Worm (Caenorhabditis elegans): ENCODE data around the gene T13H5.8.

The T13H5.8 gene

DNA sequence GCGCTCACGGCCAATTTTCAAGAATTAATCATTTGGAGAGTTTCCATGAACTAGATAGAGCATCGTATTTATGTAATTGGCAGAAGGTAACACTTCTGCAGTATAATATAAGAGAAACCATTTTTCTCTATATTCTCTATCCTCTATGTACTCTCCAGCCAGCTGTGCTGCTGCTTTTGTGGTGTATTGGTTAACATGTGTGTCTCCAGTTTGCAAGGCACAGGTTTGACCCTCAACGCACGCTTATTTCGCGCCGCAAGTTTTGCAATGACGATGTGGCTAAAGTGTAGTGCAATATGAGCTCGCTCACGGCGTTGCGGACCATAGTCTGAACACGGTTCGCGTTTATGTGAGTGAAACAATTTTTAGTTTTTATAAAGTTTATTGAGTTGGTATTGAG lies 28.7 kb downstream of the T13H5.8 start:
- TF ChIP-seq nhr-11 (tag; optimal IDR thresholded peaks at IDR 0.05), result no peak
- no peak for TF ChIP-seq ceh-9 (tag; optimal IDR thresholded peaks at IDR 0.05)
- no peak for TF ChIP-seq nhr-76 (tag; optimal IDR thresholded peaks at IDR 0.05)
- peak; percentile 42 for TF ChIP-seq tbx-2 (tag; optimal IDR thresholded peaks at IDR 0.05)
- TF ChIP-seq fkh-2 (tag; optimal IDR thresholded peaks at IDR 0.05), result no peak
- no peak for TF ChIP-seq elt-3 (tag; optimal IDR thresholded peaks at IDR 0.05)
- no peak for TF ChIP-seq ztf-11 (tag; optimal IDR thresholded peaks at IDR 0.05)
- TF ChIP-seq pha-4 (tag; optimal IDR thresholded peaks at IDR 0.05), result peak; percentile 77
- TF ChIP-seq ztf-4 (tag; optimal IDR thresholded peaks at IDR 0.05), result no peak
- peak; percentile 36 for TF ChIP-seq skn-1 (tag; optimal IDR thresholded peaks at IDR 0.05)
- TF ChIP-seq fkh-10 (GFP tag; optimal IDR thresholded peaks at IDR 0.05), result no peak
- no peak for TF ChIP-seq mdl-1 (tag; optimal IDR thresholded peaks at IDR 0.05)
- peak; percentile 54 for TF ChIP-seq lin-39 (tag; optimal IDR thresholded peaks at IDR 0.05)
- TF ChIP-seq elt-2 (tag; optimal IDR thresholded peaks at IDR 0.05), result peak; percentile 36
- TF ChIP-seq zag-1 (tag; optimal IDR thresholded peaks at IDR 0.05), result no peak
- no peak for TF ChIP-seq unc-39 (tag; optimal IDR thresholded peaks at IDR 0.05)
- TF ChIP-seq jun-1 (tag; optimal IDR thresholded peaks at IDR 0.05), result peak; percentile 17
- no peak for TF ChIP-seq fos-1 (tag; optimal IDR thresholded peaks at IDR 0.05)
- TF ChIP-seq nhr-23 (tag; optimal IDR thresholded peaks at IDR 0.05), result no peak
- TF ChIP-seq nhr-25 (tag; optimal IDR thresholded peaks at IDR 0.05), result peak; percentile 40
- TF ChIP-seq nhr-67 (tag; optimal IDR thresholded peaks at IDR 0.05), result no peak
- TF ChIP-seq ceh-28 (tag; optimal IDR thresholded peaks at IDR 0.05), result no peak
- TF ChIP-seq egl-27 (tag; optimal IDR thresholded peaks at IDR 0.05), result peak; percentile 22
- TF ChIP-seq sea-2 (GFP tag; optimal IDR thresholded peaks at IDR 0.05), result no peak
- TF ChIP-seq R02D3.7 (tag; optimal IDR thresholded peaks at IDR 0.05), result no peak
- no peak for TF ChIP-seq daf-12 (tag; optimal IDR thresholded peaks at IDR 0.05)
- no peak for TF ChIP-seq eor-1 (tag; optimal IDR thresholded peaks at IDR 0.05)
- TF ChIP-seq nhr-77 (tag; optimal IDR thresholded peaks at IDR 0.05), result no peak
- no peak for TF ChIP-seq nhr-237 (tag; optimal IDR thresholded peaks at IDR 0.05)
- TF ChIP-seq pqm-1 (tag; optimal IDR thresholded peaks at IDR 0.05), result no peak
- no peak for TF ChIP-seq unc-62 (GFP tag; optimal IDR thresholded peaks at IDR 0.05)
- peak; percentile 52 for TF ChIP-seq nfya-1 (tag; optimal IDR thresholded peaks at IDR 0.05; ENCODE audit: insufficient read depth)
- TF ChIP-seq nhr-43 (tag; optimal IDR thresholded peaks at IDR 0.05; ENCODE audit: poor library complexity, severe bottlenecking), result peak; percentile 70
- TF ChIP-seq aly-2 (tag; optimal IDR thresholded peaks at IDR 0.05), result no peak
- TF ChIP-seq egl-5 (tag; optimal IDR thresholded peaks at IDR 0.05), result no peak
- TF ChIP-seq lin-15B (tag; optimal IDR thresholded peaks at IDR 0.05), result no peak
- TF ChIP-seq snpc-4 (tag; optimal IDR thresholded peaks at IDR 0.05), result peak; percentile 11
- TF ChIP-seq hmg-11 (tag; optimal IDR thresholded peaks at IDR 0.05), result no peak
- TF ChIP-seq nhr-12 (tag; optimal IDR thresholded peaks at IDR 0.05), result no peak
- no peak for TF ChIP-seq mml-1 (tag; optimal IDR thresholded peaks at IDR 0.05)
- TF ChIP-seq nhr-28 (tag; optimal IDR thresholded peaks at IDR 0.05), result no peak
- TF ChIP-seq lsy-12 (tag; optimal IDR thresholded peaks at IDR 0.05), result peak; percentile 22
- no peak for TF ChIP-seq ama-1 (optimal IDR thresholded peaks at IDR 0.05)
- no peak for TF ChIP-seq ceh-16 (tag; optimal IDR thresholded peaks at IDR 0.05)
- TF ChIP-seq ZK546.5 (tag; optimal IDR thresholded peaks at IDR 0.05), result no peak
- TF ChIP-seq ceh-82 (tag; optimal IDR thresholded peaks at IDR 0.05), result no peak
- TF ChIP-seq elt-1 (tag; optimal IDR thresholded peaks at IDR 0.05), result no peak

DNA sequence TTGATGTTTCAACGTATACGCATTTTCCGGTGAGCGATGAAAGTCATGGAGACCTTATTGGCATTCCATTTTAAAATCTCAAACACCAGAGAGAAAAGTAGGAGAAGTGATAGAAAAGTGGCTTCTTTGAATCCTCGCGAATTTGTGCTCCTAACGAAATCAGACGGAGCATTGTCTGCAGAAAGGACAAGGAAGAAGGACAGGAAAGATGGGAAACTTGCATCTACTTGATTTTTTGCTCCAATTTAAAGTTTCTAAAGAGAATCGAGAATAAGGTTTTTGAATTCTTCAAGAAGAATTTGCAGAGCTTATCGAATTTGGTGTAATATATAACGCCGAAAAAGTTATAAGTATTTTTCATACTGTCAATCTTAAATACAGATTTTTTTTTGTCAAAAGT lies 32.8 kb downstream of the T13H5.8 start:
- TF ChIP-seq ceh-28 (tag; optimal IDR thresholded peaks at IDR 0.05), result no peak
- peak; percentile 47 for TF ChIP-seq fkh-10 (GFP tag; optimal IDR thresholded peaks at IDR 0.05)
